Fruit fly (Drosophila melanogaster) ovary, adult (tissue): ENCODE results near the gene ClpP.

Experiments used
- CG17801 ChIP-seq: fragments of 200-800 bp; optimal IDR thresholded peaks from 2 replicates; lab custom pipeline; 2019; ENCODE audit warnings: missing biosample characterization, mild to moderate bottlenecking, missing genetic modification characterization, moderate library complexity; ENCODE audit not compliant: partially characterized antibody

Gene ClpP

dm6 chr2L:10333091-10333991, 23.3 kb upstream of the ClpP start, which contains the start of gene GATAd:
Gene GATAd (plus strand): TSS chr2L:10333734.
- TF ChIP-seq CG17801 (GFP tag; lab: Kevin White, UChicago), result no peak

DNA sequence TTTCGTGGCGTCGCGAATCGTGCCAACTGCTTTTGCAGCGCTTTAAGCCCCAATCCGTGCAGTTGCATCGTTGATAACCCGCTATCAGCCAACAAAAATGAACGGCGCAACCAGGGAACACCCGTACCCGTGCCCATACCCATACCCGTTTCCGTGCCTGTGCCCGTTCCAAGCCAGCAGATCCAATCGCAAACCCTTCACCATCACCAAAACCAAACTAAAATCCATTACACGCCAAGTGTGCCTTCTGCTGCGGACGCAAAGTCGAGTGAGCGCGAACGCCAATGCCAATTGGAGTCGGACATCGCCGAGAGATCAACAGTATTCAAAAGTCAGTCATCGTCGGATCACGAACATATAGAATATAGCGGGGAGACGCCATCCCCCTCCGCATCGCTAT, 22.4 kb upstream of the ClpP start:
- TF ChIP-seq CG17801 (GFP tag; lab: Kevin White, UChicago), result no peak

DNA sequence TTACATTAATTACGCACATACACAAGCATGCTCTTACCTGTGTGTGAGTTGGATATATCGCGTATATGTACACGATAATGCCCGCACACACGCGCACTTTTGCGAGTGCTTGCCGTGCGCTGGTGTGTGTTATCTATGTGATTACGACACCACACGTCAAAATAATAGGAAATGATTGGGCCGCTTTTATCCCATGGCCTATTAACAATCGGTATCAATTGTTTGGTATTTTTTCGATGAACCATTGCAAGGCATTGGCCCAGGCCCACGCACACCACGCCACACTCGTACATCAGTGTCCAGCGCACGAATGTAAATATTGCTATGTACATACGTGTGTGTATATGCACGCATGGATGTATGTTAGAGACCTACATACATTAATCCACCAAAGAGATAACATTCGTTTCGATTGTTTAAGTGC, 21.7 kb upstream of the ClpP start:
- TF ChIP-seq CG17801 (GFP tag; lab: Kevin White, UChicago), result peak; percentile 46

- peak; percentile 54 for TF ChIP-seq CG17801 (GFP tag; lab: Kevin White, UChicago)
Observed at dm6 chr2L:10339212-10339721, 17.3 kb upstream of the ClpP start, which contains the start of gene SamDC. Gene SamDC (plus strand): TSS chr2L:10339457.

DNA sequence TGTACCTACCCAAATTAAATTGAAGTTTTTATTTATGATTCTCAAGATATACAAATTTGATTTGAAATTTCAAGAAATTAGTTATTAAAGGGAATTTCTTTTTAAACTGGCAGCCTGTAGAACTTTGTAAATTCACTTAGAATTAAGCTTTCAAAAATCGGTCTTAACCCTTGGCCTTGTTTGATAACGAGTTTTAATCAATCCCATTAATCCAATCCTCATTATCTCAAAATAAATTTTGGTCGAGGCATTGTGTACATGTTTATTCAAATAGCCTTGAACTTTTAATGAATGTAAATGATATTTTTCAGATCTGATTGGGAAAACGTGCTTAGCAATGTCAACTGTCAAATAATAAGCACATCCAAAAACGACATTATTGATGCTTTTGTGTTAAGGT, 16.8 kb upstream of the ClpP start:
- no peak for TF ChIP-seq CG17801 (GFP tag; lab: Kevin White, UChicago)

DNA sequence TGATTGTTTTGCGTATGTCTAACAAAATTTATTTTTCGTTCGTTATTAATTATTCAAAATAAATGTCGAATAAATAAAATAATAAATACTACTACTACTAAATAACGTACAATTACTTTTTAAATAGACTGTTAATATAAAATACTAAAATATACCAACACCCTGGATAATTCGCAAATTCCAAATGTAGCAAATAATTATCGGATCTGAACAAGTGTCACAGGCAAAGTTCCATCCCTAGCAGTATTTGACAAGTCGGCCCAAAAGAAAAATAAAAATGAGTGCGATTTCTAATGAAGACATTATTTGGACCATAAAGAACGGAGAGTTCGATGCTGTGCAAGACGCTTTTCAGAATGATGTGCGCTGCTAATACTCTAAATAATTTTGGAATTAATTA, 15.2 kb upstream of the ClpP start, which contains the start of gene CG31715:
TSS of gene CG31715 (plus strand) at position 212 of the 400 bp plus-strand sequence.
- TF ChIP-seq CG17801 (GFP tag; lab: Kevin White, UChicago), result peak; percentile 33

- peak; percentile 33 for TF ChIP-seq CG17801 (GFP tag; lab: Kevin White, UChicago)
Observed at dm6 chr2L:10342471-10342870, 14.1 kb upstream of the ClpP start, which contains the start of gene Sps2. Gene Sps2 (plus strand): TSS chr2L:10342594.

DNA sequence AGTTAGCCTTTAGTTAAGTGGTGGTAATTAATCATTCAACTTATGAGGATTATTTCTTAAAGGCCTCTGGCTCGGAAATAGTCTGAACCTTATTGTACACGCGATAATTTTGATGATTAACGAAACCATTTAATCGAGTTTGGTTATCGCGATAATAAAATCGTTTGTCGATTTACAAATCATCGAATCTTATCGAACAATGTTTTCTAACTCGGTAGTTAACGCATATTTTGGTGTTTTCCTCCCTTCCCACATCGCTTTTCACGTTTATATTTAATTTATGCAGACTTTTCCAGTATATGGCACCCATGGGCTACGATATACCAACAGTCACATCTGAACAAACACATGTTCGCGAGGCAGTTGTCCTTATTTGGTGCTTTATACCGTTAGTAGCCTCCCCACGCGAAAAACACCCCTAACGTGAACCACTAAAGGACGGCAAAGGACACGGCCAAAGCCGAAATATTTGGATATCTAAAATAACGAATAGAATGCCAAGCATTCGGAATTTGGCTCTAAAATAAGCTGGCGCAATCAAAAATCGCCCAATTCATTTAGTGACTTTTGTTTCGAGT, 12.5 kb upstream of the ClpP start, which contains the start of gene Frmd5:
TSS of gene Frmd5 (plus strand) at position 414 of the 578 bp plus-strand sequence.
- no peak for TF ChIP-seq CG17801 (GFP tag; lab: Kevin White, UChicago)

DNA sequence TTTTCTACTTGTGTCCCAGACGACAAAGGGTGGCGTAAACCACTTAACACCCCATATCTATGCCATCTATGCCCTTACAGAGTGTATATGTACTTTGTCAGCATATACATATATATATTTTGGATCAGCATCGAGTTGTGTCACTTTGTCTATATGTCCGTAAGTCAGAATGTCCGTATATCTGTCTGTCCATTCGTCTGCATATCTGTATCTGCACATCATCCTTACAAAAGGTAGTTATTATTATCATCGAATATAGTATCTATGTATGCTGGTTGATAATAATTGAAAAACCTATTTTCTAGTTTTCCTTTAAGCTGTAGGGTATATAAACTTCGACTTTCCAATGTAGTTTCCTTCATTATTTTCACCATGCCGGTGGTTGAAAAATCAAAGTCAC, 5.5 kb upstream of the ClpP start:
- no peak for TF ChIP-seq CG17801 (GFP tag; lab: Kevin White, UChicago)

dm6 chr2L:10353871-10354270, 2.7 kb upstream of the ClpP start, which contains the start of gene CG34367:
Gene CG34367 (minus strand): TSS chr2L:10353905.
- TF ChIP-seq CG17801 (GFP tag; lab: Kevin White, UChicago), result no peak

dm6 chr2L:10362408-10363067, 5.9 kb downstream of the ClpP start, which contains the start of the genes Cand1 and pim:
Gene Cand1 (minus strand): TSS chr2L:10362707.
Gene pim (plus strand): TSS chr2L:10362989.
- TF ChIP-seq CG17801 (GFP tag; lab: Kevin White, UChicago), result no peak

DNA sequence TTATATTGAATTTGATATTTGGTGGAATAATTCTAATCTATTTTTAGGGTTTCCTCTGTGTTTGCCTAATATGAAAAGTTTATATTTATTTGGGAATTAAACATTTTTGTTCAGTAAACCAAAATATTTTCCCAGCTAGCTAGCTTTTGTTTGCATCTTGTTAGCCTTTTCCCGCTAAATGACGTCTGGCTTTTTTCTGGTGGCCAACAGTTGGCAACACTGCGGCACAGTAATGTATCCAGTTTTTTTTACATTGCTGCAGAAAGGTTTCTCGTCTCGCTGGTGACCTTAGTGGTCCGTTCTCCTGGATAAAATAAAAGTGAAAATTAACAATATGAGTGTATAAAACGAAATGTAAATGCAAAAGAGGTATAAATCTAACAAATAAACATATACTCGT, 7.6 kb downstream of the ClpP start, which contains the start of gene lft:
TSS of gene lft (plus strand) at position 243 of the 400 bp plus-strand sequence.
- TF ChIP-seq CG17801 (GFP tag; lab: Kevin White, UChicago), result no peak

dm6 chr2L:10366525-10366924, 9.9 kb downstream of the ClpP start, which contains the start of gene CG5056:
Gene CG5056 (plus strand): TSS chr2L:10366692.
- TF ChIP-seq CG17801 (GFP tag; lab: Kevin White, UChicago), result peak; percentile 67

dm6 chr2L:10372297-10372696, 15.7 kb downstream of the ClpP start:
- TF ChIP-seq CG17801 (GFP tag; lab: Kevin White, UChicago), result no peak
